Worm (Caenorhabditis elegans) whole organism, L2 larva: Measurements from ENCODE around the gene dyf-6.

Experiments used
- R02D3.7 ChIP-seq: fragments of 150-350 bp; optimal IDR thresholded peaks from 2 replicates; lab custom pipeline; 2014; ENCODE audit warnings: missing biosample characterization, missing genetic modification characterization
- ama-1 ChIP-seq: fragments of 150-350 bp; optimal IDR thresholded peaks from 2 replicates; lab custom pipeline; 2018; ENCODE audit warnings: inconsistent platforms
- ceh-82 ChIP-seq: fragments of 150-350 bp; optimal IDR thresholded peaks from 2 replicates; lab custom pipeline; 2014; ENCODE audit warnings: missing biosample characterization, missing genetic modification characterization
- lin-39 ChIP-seq: fragments of 150-350 bp; optimal IDR thresholded peaks from 2 replicates; lab custom pipeline; 2014; ENCODE audit warnings: missing biosample characterization, missing genetic modification reagents, missing genetic modification characterization
- mdl-1 ChIP-seq, 2 experiments: fragments of 150-350 bp in 1 of 2; sonication (generic microtip) in 1 of 2; optimal IDR thresholded peaks; 2 replicates each; lab custom pipeline; 2017; ENCODE audit warnings: missing biosample characterization in 2 of 2, missing genetic modification characterization in 2 of 2
- nhr-237 ChIP-seq: fragments of 150-350 bp; optimal IDR thresholded peaks from 2 replicates; lab custom pipeline; 2014; ENCODE audit warnings: missing biosample characterization, missing genetic modification characterization
- nhr-25 ChIP-seq: fragments of 150-350 bp; sonication (generic microtip); optimal IDR thresholded peaks from 3 replicates; lab custom pipeline; 2014; ENCODE audit warnings: missing biosample characterization, missing genetic modification characterization
- snpc-4 ChIP-seq: fragments of 150-350 bp; optimal IDR thresholded peaks from 2 replicates; lab custom pipeline; 2014; ENCODE audit warnings: missing biosample characterization, missing genetic modification characterization
- unc-55 ChIP-seq: fragments of 150-350 bp; sonication (generic microtip); optimal IDR thresholded peaks from 3 replicates; lab custom pipeline; 2014; ENCODE audit warnings: missing biosample characterization, missing genetic modification reagents, missing genetic modification characterization
- unc-62 ChIP-seq: fragments of 150-350 bp; optimal IDR thresholded peaks from 2 replicates; lab custom pipeline; 2014; ENCODE audit warnings: missing biosample characterization, missing genetic modification reagents, missing genetic modification characterization
- zag-1 ChIP-seq: fragments of 150-350 bp; optimal IDR thresholded peaks from 2 replicates; lab custom pipeline; 2014; ENCODE audit warnings: missing biosample characterization, missing genetic modification characterization

ce11 chrX:10433863-10434262 is 47.6 kb upstream of the dyf-6 start:
- no peak for TF ChIP-seq nhr-237
- no peak for TF ChIP-seq R02D3.7
- TF ChIP-seq unc-62: no peak
- TF ChIP-seq lin-39 (tag; lab: Kevin White, UChicago): no peak
- no peak for TF ChIP-seq unc-55 (GFP tag; lab: Kevin White, UChicago)
- no peak for TF ChIP-seq zag-1
- TF ChIP-seq ceh-82 (tag; lab: Kevin White, UChicago): no peak
- no peak for TF ChIP-seq snpc-4 (tag; lab: Kevin White, UChicago)
- no peak for TF ChIP-seq mdl-1 (tag; optimal IDR thresholded peaks at IDR 0.05; lab: Kevin White, UChicago)
- TF ChIP-seq ama-1: no peak
- TF ChIP-seq nhr-25 (tag; lab: Kevin White, UChicago): no peak
